Worm (Caenorhabditis elegans) whole organism, L2 larva: ENCODE measurements around the gene tbb-1.

Experiments
- aly-2 ChIP-seq: fragments of 150-350 bp; optimal IDR thresholded peaks from 2 replicates; lab custom pipeline; 2014; ENCODE audit warnings: missing biosample characterization, missing genetic modification characterization
- lsy-2 ChIP-seq, 2 experiments: fragments of 150-350 bp in 1 of 2; sonication (generic microtip) in 1 of 2; optimal IDR thresholded peaks; 2 replicates each; lab custom pipeline; 2014 to 2017; ENCODE audit warnings: missing biosample characterization in 2 of 2, missing genetic modification characterization in 2 of 2
- nhr-237 ChIP-seq: fragments of 150-350 bp; optimal IDR thresholded peaks from 2 replicates; lab custom pipeline; 2014; ENCODE audit warnings: missing biosample characterization, missing genetic modification characterization

ce11 chrIII:10702805-10703204, 39.4 kb downstream of the tbb-1 start:
- TF ChIP-seq lsy-2 (tag; optimal IDR thresholded peaks at IDR 0.05; lab: Kevin White, UChicago) (no peak), aly-2 (tag; lab: Kevin White, UChicago) (no peak), nhr-237 (tag; lab: Kevin White, UChicago) (no peak)
